Fruit fly (Drosophila melanogaster) whole organism, embryonic: ENCODE data around the gene CG10481.

Source experiments
- BEAF-32 ChIP-seq: fragments of 200-800 bp; sonication (Bioruptor generic); optimal IDR thresholded peaks from 3 replicates; lab custom pipeline; 2017; ENCODE audit warnings: missing biosample characterization, missing genetic modification characterization, mild to moderate bottlenecking, moderate library complexity, missing genetic modification reagents
- Bdp1 ChIP-seq: fragments of 200-800 bp; sonication (Bioruptor generic); optimal IDR thresholded peaks from 3 replicates; lab custom pipeline; 2016; ENCODE audit warnings: missing biosample characterization, missing genetic modification characterization
- Bgb ChIP-seq: fragments of 200-800 bp; sonication (Bioruptor generic); IDR thresholded peaks from 2 replicates; pipeline ENCODE4 v1.3.6; 2022; ENCODE audit warnings: missing biosample characterization, missing genetic modification characterization; ENCODE audit not compliant: partially characterized antibody
- CG10274 ChIP-seq: fragments of 200-800 bp; sonication (Bioruptor generic); optimal IDR thresholded peaks from 3 replicates; lab custom pipeline; 2017; ENCODE audit warnings: missing biosample characterization, mild to moderate bottlenecking, missing genetic modification characterization
- CG15073 ChIP-seq: fragments of 200-800 bp; sonication (Bioruptor generic); optimal IDR thresholded peaks from 2 replicates; lab custom pipeline; 2016; ENCODE audit warnings: missing biosample characterization, missing genetic modification characterization
- CG16779 ChIP-seq: fragments of 200-800 bp; sonication (Bioruptor generic); IDR thresholded peaks from 2 replicates; pipeline ENCODE4 v1.3.6; 2022; ENCODE audit warnings: missing biosample characterization, missing genetic modification characterization
- CG17568 ChIP-seq: fragments of 200-800 bp; sonication (Bioruptor generic); optimal IDR thresholded peaks from 2 replicates; lab custom pipeline; 2018; ENCODE audit warnings: missing biosample characterization, mild to moderate bottlenecking, missing genetic modification characterization, moderate library complexity
- CG18476 ChIP-seq: fragments of 200-800 bp; sonication (Bioruptor generic); optimal IDR thresholded peaks from 2 replicates; lab custom pipeline; 2016; ENCODE audit warnings: missing biosample characterization, mild to moderate bottlenecking, missing genetic modification characterization
- CG2678 ChIP-seq: fragments of 200-800 bp; sonication (Bioruptor generic); optimal IDR thresholded peaks from 3 replicates; lab custom pipeline; 2019; ENCODE audit warnings: missing biosample characterization, mild to moderate bottlenecking, missing genetic modification characterization, moderate library complexity
- CG31388 ChIP-seq: fragments of 200-800 bp; sonication (Bioruptor generic); optimal IDR thresholded peaks from 2 replicates; lab custom pipeline; 2016; ENCODE audit warnings: missing biosample characterization, missing genetic modification characterization
- CG3838 ChIP-seq: fragments of 200-800 bp; sonication (Bioruptor generic); optimal IDR thresholded peaks from 3 replicates; lab custom pipeline; 2016; ENCODE audit warnings: missing biosample characterization, missing genetic modification characterization
- CG6689 ChIP-seq: fragments of 200-800 bp; sonication (Bioruptor generic); IDR thresholded peaks from 2 replicates; pipeline ENCODE4 v1.3.6; 2022; ENCODE audit warnings: missing biosample characterization, missing genetic modification characterization
- CG6765 ChIP-seq: fragments of 200-800 bp; sonication (Bioruptor generic); optimal IDR thresholded peaks from 3 replicates; lab custom pipeline; 2017; ENCODE audit warnings: missing biosample characterization, mild to moderate bottlenecking, missing genetic modification characterization
- CG7987 ChIP-seq: fragments of 200-800 bp; sonication (Bioruptor generic); optimal IDR thresholded peaks from 2 replicates; lab custom pipeline; 2018; ENCODE audit warnings: missing biosample characterization, mild to moderate bottlenecking, missing genetic modification characterization, moderate library complexity
- CG8388 ChIP-seq: fragments of 200-800 bp; sonication (Bioruptor generic); optimal IDR thresholded peaks from 2 replicates; lab custom pipeline; 2019; ENCODE audit warnings: missing biosample characterization, mild to moderate bottlenecking, missing genetic modification characterization, moderate library complexity
- CG9437 ChIP-seq: fragments of 200-800 bp; sonication (Bioruptor generic); optimal IDR thresholded peaks from 2 replicates; lab custom pipeline; 2018; ENCODE audit warnings: missing biosample characterization, mild to moderate bottlenecking, missing genetic modification characterization
- Dip2 ChIP-seq: fragments of 200-800 bp; sonication (Bioruptor generic); IDR thresholded peaks from 2 replicates; pipeline ENCODE4 v1.3.6; 2022; ENCODE audit warnings: missing biosample characterization, missing genetic modification characterization
- Fer1 ChIP-seq: fragments of 200-800 bp; sonication (Bioruptor generic); optimal IDR thresholded peaks from 2 replicates; lab custom pipeline; 2017; ENCODE audit warnings: missing biosample characterization, mild to moderate bottlenecking, missing genetic modification characterization
- Hr3 ChIP-seq: fragments of 200-800 bp; sonication (Bioruptor generic); optimal IDR thresholded peaks from 3 replicates; lab custom pipeline; 2016; ENCODE audit warnings: missing biosample characterization, missing genetic modification characterization
- Hr51 ChIP-seq, 2 experiments: fragments of 200-800 bp; sonication (Bioruptor generic); optimal IDR thresholded peaks; 2 replicates in 1 of 2; 3 replicates in 1 of 2; lab custom pipeline; 2016 to 2018; ENCODE audit warnings: missing biosample characterization in 2 of 2, missing genetic modification characterization in 2 of 2, mild to moderate bottlenecking in 1 of 2, moderate library complexity in 1 of 2
- Meics ChIP-seq: fragments of 200-800 bp; sonication (Bioruptor generic); optimal IDR thresholded peaks from 2 replicates; lab custom pipeline; 2017; ENCODE audit warnings: missing biosample characterization, mild to moderate bottlenecking, missing genetic modification characterization
- NC2α ChIP-seq: fragments of 200-800 bp; sonication (Bioruptor generic); optimal IDR thresholded peaks from 2 replicates; lab custom pipeline; 2016; ENCODE audit warnings: missing biosample characterization, missing genetic modification characterization
- Poxn ChIP-seq: fragments of 200-800 bp; sonication (Bioruptor generic); IDR thresholded peaks from 2 replicates; pipeline ENCODE4 v1.3.6; 2022; ENCODE audit warnings: missing biosample characterization, missing genetic modification characterization
- Ptx1 ChIP-seq: fragments of 200-800 bp; sonication (Bioruptor generic); IDR thresholded peaks from 2 replicates; pipeline ENCODE4 v1.3.6; 2022; ENCODE audit warnings: missing biosample characterization, missing genetic modification characterization
- Rfx ChIP-seq: fragments of 200-800 bp; sonication (Bioruptor generic); IDR thresholded peaks from 2 replicates; pipeline ENCODE4 v1.3.6; 2022; ENCODE audit warnings: missing biosample characterization, missing genetic modification characterization
- Side ChIP-seq: fragments of 200-800 bp; sonication (Bioruptor generic); optimal IDR thresholded peaks from 2 replicates; lab custom pipeline; 2016; ENCODE audit warnings: missing biosample characterization, missing genetic modification characterization
- Spps ChIP-seq: fragments of 200-800 bp; sonication (Bioruptor generic); optimal IDR thresholded peaks from 2 replicates; lab custom pipeline; 2018; ENCODE audit warnings: missing biosample characterization, mild to moderate bottlenecking, missing genetic modification characterization
- Sry-δ ChIP-seq: fragments of 200-800 bp; sonication (Bioruptor generic); optimal IDR thresholded peaks from 2 replicates; lab custom pipeline; 2016; ENCODE audit warnings: missing biosample characterization, missing genetic modification characterization
- Ssrp ChIP-seq: fragments of 200-800 bp; sonication (Bioruptor generic); optimal IDR thresholded peaks from 2 replicates; lab custom pipeline; 2018; ENCODE audit warnings: missing biosample characterization, mild to moderate bottlenecking, missing genetic modification characterization, moderate library complexity
- Tbp ChIP-seq: fragments of >200 bp; optimal IDR thresholded peaks from 2 replicates; lab custom pipeline; 2018; ENCODE audit warnings: missing biosample characterization, missing genetic modification characterization
- ash1 ChIP-seq: fragments of 200-800 bp; sonication (Bioruptor generic); optimal IDR thresholded peaks from 2 replicates; lab custom pipeline; 2018; ENCODE audit warnings: missing biosample characterization, mild to moderate bottlenecking, missing genetic modification characterization
- bcd ChIP-seq: fragments of 200-800 bp; sonication (Bioruptor generic); optimal IDR thresholded peaks from 2 replicates; lab custom pipeline; 2017; ENCODE audit warnings: missing biosample characterization, mild to moderate bottlenecking, missing genetic modification characterization
- chinmo ChIP-seq: fragments of 200-800 bp; sonication (Bioruptor generic); IDR thresholded peaks from 4 replicates; pipeline ENCODE4 v1.3.6; 2022; ENCODE audit warnings: missing biosample characterization, missing genetic modification characterization; ENCODE audit not compliant: partially characterized antibody
- crol ChIP-seq: fragments of 200-800 bp; sonication (Bioruptor generic); IDR thresholded peaks from 2 replicates; pipeline ENCODE4 v1.3.6; 2022; ENCODE audit warnings: missing biosample characterization, missing genetic modification characterization
- dimm ChIP-seq: fragments of 200-800 bp; sonication (Bioruptor generic); IDR thresholded peaks from 2 replicates; pipeline ENCODE4 v1.3.6; 2022; ENCODE audit warnings: missing biosample characterization, missing genetic modification characterization
- dm ChIP-seq: fragments of 200-800 bp; sonication (Bioruptor generic); optimal IDR thresholded peaks from 3 replicates; lab custom pipeline; 2016; ENCODE audit warnings: missing biosample characterization, missing genetic modification characterization
- esg ChIP-seq: fragments of 200-800 bp; sonication (Bioruptor generic); conservative IDR thresholded peaks from 2 replicates; pipeline ENCODE4 v1.3.6; 2022; ENCODE audit warnings: missing biosample characterization, missing genetic modification characterization
- fu2 ChIP-seq: fragments of 200-800 bp; sonication (Bioruptor generic); optimal IDR thresholded peaks from 2 replicates; lab custom pipeline; 2016; ENCODE audit warnings: missing biosample characterization, missing genetic modification characterization
- grn ChIP-seq: fragments of 200-800 bp; sonication (Bioruptor generic); optimal IDR thresholded peaks from 3 replicates; lab custom pipeline; 2017; ENCODE audit warnings: missing biosample characterization, missing genetic modification characterization
- hbn ChIP-seq: fragments of 200-800 bp; sonication (Bioruptor generic); IDR thresholded peaks from 2 replicates; pipeline ENCODE4 v1.3.6; 2022; ENCODE audit warnings: missing biosample characterization, missing genetic modification characterization; ENCODE audit not compliant: partially characterized antibody
- knrl ChIP-seq: fragments of 200-800 bp; sonication (Bioruptor generic); IDR thresholded peaks from 3 replicates; pipeline ENCODE4 v1.3.6; 2022; ENCODE audit warnings: missing biosample characterization, missing genetic modification characterization; ENCODE audit not compliant: partially characterized antibody
- lbe ChIP-seq: fragments of 200-800 bp; sonication (Bioruptor generic); optimal IDR thresholded peaks from 2 replicates; lab custom pipeline; 2016; ENCODE audit warnings: missing biosample characterization, mild to moderate bottlenecking, missing genetic modification characterization
- maf-S ChIP-seq: fragments of 200-800 bp; sonication (Bioruptor generic); optimal IDR thresholded peaks from 2 replicates; lab custom pipeline; 2016; ENCODE audit warnings: missing biosample characterization, missing genetic modification characterization
- nom ChIP-seq: fragments of 200-800 bp; sonication (Bioruptor generic); optimal IDR thresholded peaks from 2 replicates; lab custom pipeline; 2017; ENCODE audit warnings: missing biosample characterization, missing genetic modification characterization, mild to moderate bottlenecking, moderate library complexity, missing genetic modification reagents
- psq ChIP-seq: fragments of 200-800 bp; sonication (Bioruptor generic); optimal IDR thresholded peaks from 2 replicates; lab custom pipeline; 2017; ENCODE audit warnings: missing biosample characterization, missing genetic modification characterization
- scrt ChIP-seq: fragments of 200-800 bp; sonication (Bioruptor generic); optimal IDR thresholded peaks from 2 replicates; lab custom pipeline; 2018; ENCODE audit warnings: missing biosample characterization, mild to moderate bottlenecking, missing genetic modification characterization, moderate library complexity
- sens ChIP-seq: fragments of 200-800 bp; sonication (Bioruptor generic); peaks from one replicate; lab custom pipeline; 2016; ENCODE audit warnings: missing biosample characterization, missing genetic modification characterization
- seq ChIP-seq: fragments of 200-800 bp; sonication (Bioruptor generic); IDR thresholded peaks from 2 replicates; pipeline ENCODE4 v1.3.6; 2022; ENCODE audit warnings: missing biosample characterization, missing genetic modification characterization
- tna ChIP-seq: fragments of 200-800 bp; sonication (Bioruptor generic); IDR thresholded peaks from 2 replicates; pipeline ENCODE4 v1.3.6; 2022; ENCODE audit warnings: missing biosample characterization, missing genetic modification characterization; ENCODE audit not compliant: partially characterized antibody
- toy ChIP-seq: fragments of 200-800 bp; sonication (Bioruptor generic); IDR thresholded peaks from 2 replicates; pipeline ENCODE4 v1.3.6; 2022; ENCODE audit warnings: missing biosample characterization, missing genetic modification characterization

The CG10481 gene

DNA sequence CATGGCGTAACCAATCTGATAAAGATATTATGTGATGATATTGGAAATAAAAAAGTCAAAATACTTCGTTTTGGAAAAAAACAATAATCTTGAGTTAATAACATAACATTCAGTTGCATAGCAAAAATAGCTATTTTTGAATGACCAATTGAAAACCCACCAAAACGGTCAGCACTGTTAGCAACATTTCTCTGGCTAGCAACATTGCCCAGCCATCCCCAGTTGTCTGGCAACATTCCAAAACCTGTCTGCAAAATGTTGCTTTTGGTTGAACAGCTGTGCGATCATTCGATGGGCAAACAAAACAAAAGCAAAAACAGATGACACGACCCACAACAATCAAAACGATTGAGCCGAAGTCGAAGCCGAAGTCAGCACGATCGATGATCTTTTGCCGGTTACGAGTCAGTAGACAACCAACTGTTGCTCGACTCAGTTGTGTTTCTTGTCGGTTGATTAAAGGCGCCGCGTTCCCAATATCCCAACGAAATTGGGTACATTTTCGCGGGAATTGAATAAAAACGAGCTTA, 26.7 kb downstream of the CG10481 start (continued):
- peak; percentile 65 for TF ChIP-seq Sry-δ (GFP tag; lab: Kevin White, UChicago)
- peak; percentile 40 for TF ChIP-seq CG10274 (GFP tag; lab: Kevin White, UChicago)
- TF ChIP-seq Spps (tag; lab: Kevin White, UChicago) = peak; percentile 95
- peak; percentile 95 for TF ChIP-seq maf-S
- TF ChIP-seq seq = peak; percentile 98
- TF ChIP-seq grn = peak; percentile 73
- TF ChIP-seq scrt = peak; percentile 76
- TF ChIP-seq chinmo (GFP tag; lab: Robert Waterston, UW) = peak; percentile 70; the same call in 1 of the 4 replicates
- peak; percentile 72 for TF ChIP-seq CG6765 (GFP tag; lab: Kevin White, UChicago)
- TF ChIP-seq NC2α (GFP tag; lab: Kevin White, UChicago) = peak; percentile 89
- TF ChIP-seq CG31388 = peak; percentile 50
- peak; percentile 96 for TF ChIP-seq Side (GFP tag; lab: Kevin White, UChicago)
- TF ChIP-seq sens (GFP tag; lab: Kevin White, UChicago) = peak; percentile 99
- TF ChIP-seq Ptx1 (GFP tag; lab: Robert Waterston, UW) = peak; percentile 90
- peak; percentile 92 for TF ChIP-seq Meics (GFP tag; lab: Kevin White, UChicago)
- 0 out of 2 replicates have a peak, but pooled peaks have one; percentile 29 for TF ChIP-seq hbn
- TF ChIP-seq Fer1 (GFP tag; lab: Kevin White, UChicago) = peak; percentile 91
- peak; percentile 94 for TF ChIP-seq esg (GFP tag; lab: Robert Waterston, UW)
- TF ChIP-seq bcd (GFP tag; lab: Kevin White, UChicago) = peak; percentile 90
- no peak for TF ChIP-seq Bgb (GFP tag; lab: Robert Waterston, UW)
- peak; percentile 76 for TF ChIP-seq toy (GFP tag; lab: Robert Waterston, UW)
- peak; percentile 97 for TF ChIP-seq CG8388 (GFP tag; lab: Kevin White, UChicago)
- peak; percentile 87 for TF ChIP-seq dm (GFP tag; lab: Kevin White, UChicago)
- TF ChIP-seq BEAF-32 (GFP tag; lab: Kevin White, UChicago) = peak; percentile 2
- peak; percentile 48; the same call in 1 of the 2 replicates for TF ChIP-seq Dip2
- TF ChIP-seq CG6689 (GFP tag; lab: Robert Waterston, UW) = peak; percentile 94
- TF ChIP-seq CG2678 (tag; lab: Kevin White, UChicago) = peak; percentile 95
- TF ChIP-seq Poxn (GFP tag; lab: Robert Waterston, UW) = peak; percentile 83
- peak; percentile 90 for TF ChIP-seq Bdp1 (GFP tag; lab: Kevin White, UChicago)
- TF ChIP-seq CG18476 = peak; percentile 64
- TF ChIP-seq CG9437 (GFP tag; lab: Kevin White, UChicago) = peak; percentile 83
- peak; percentile 96 for TF ChIP-seq Hr51 (GFP tag; optimal IDR thresholded peaks at IDR 0.05; lab: Kevin White, UChicago)
- TF ChIP-seq CG3838 (GFP tag; lab: Kevin White, UChicago) = peak; percentile 83
- peak; percentile 92 for TF ChIP-seq CG17568 (GFP tag; lab: Kevin White, UChicago)
- no peak for TF ChIP-seq tna (GFP tag; lab: Robert Waterston, UW)
- TF ChIP-seq Tbp (GFP tag; lab: Kevin White, UChicago) = peak; percentile 10
- peak; percentile 91 for TF ChIP-seq Rfx (GFP tag; lab: Robert Waterston, UW)
- TF ChIP-seq fu2 = peak; percentile 92
- peak; percentile 45 for TF ChIP-seq ash1 (GFP tag; lab: Kevin White, UChicago)
- TF ChIP-seq crol = peak; percentile 60
- peak; percentile 92 for TF ChIP-seq Hr3 (GFP tag; lab: Kevin White, UChicago)
- no peak for TF ChIP-seq knrl (GFP tag; lab: Robert Waterston, UW)
- peak; percentile 64 for TF ChIP-seq nom (GFP tag; lab: Kevin White, UChicago)
- TF ChIP-seq psq (GFP tag; lab: Kevin White, UChicago) = peak; percentile 78
- TF ChIP-seq CG7987 (GFP tag; lab: Kevin White, UChicago) = peak; percentile 79
- TF ChIP-seq lbe (GFP tag; lab: Kevin White, UChicago) = peak; percentile 60
- TF ChIP-seq CG15073 (GFP tag; lab: Kevin White, UChicago) = peak; percentile 75
- TF ChIP-seq CG16779 = peak; percentile 87
- TF ChIP-seq Ssrp (tag; lab: Kevin White, UChicago) = peak; percentile 95
- TF ChIP-seq dimm (GFP tag; lab: Robert Waterston, UW) = peak; percentile 87
